Fruit fly (Drosophila melanogaster) whole organism, prepupa: ENCODE measurements around the gene msd5.

Source experiments
- Blimp-1 ChIP-seq: fragments of 200-800 bp; sonication (Bioruptor generic); optimal IDR thresholded peaks from 3 replicates; lab custom pipeline; 2017; ENCODE audit warnings: missing biosample characterization, missing genetic modification characterization, mild to moderate bottlenecking, moderate library complexity, missing genetic modification reagents
- CG10631 ChIP-seq: fragments of 200-800 bp; sonication (Bioruptor generic); optimal IDR thresholded peaks from 2 replicates; lab custom pipeline; 2016; ENCODE audit warnings: missing biosample characterization, missing genetic modification characterization
- CG10669 ChIP-seq: fragments of 200-800 bp; sonication (Bioruptor generic); optimal IDR thresholded peaks from 3 replicates; lab custom pipeline; 2018; ENCODE audit warnings: missing biosample characterization, mild to moderate bottlenecking, missing genetic modification characterization, moderate library complexity
- CG11294 ChIP-seq: fragments of 200-800 bp; sonication (Bioruptor generic); IDR thresholded peaks from 2 replicates; pipeline ENCODE4 v1.3.6; 2022; ENCODE audit warnings: missing biosample characterization, missing genetic modification characterization
- CG11762 ChIP-seq: fragments of 200-800 bp; sonication (Bioruptor generic); optimal IDR thresholded peaks from 3 replicates; lab custom pipeline; 2016; ENCODE audit warnings: missing biosample characterization, missing genetic modification characterization; ENCODE audit not compliant: insufficient read depth
- CG11902 ChIP-seq: fragments of 200-800 bp; sonication (Bioruptor generic); optimal IDR thresholded peaks from 3 replicates; lab custom pipeline; 2016; ENCODE audit warnings: missing biosample characterization, missing genetic modification characterization
- CG15336 ChIP-seq: fragments of 200-800 bp; sonication (Bioruptor generic); IDR thresholded peaks from 2 replicates; pipeline ENCODE4 v1.3.6; 2022; ENCODE audit warnings: missing biosample characterization, missing genetic modification characterization
- CG1621 ChIP-seq: fragments of 200-800 bp; sonication (Bioruptor generic); optimal IDR thresholded peaks from 3 replicates; lab custom pipeline; 2018; ENCODE audit warnings: missing biosample characterization, mild to moderate bottlenecking, missing genetic modification characterization
- CG16779 ChIP-seq: fragments of 200-800 bp; sonication (Bioruptor generic); optimal IDR thresholded peaks from 3 replicates; lab custom pipeline; 2017; ENCODE audit warnings: missing biosample characterization, mild to moderate bottlenecking, missing genetic modification characterization
- CG3032 ChIP-seq: fragments of 200-800 bp; optimal IDR thresholded peaks from 2 replicates; lab custom pipeline; 2019; ENCODE audit warnings: missing biosample characterization, mild to moderate bottlenecking, missing genetic modification characterization, moderate library complexity
- CG34406 ChIP-seq: fragments of 200-800 bp; sonication (Bioruptor generic); optimal IDR thresholded peaks from 3 replicates; lab custom pipeline; 2016; ENCODE audit warnings: missing biosample characterization, missing genetic modification characterization
- CG6163 ChIP-seq: fragments of 200-800 bp; sonication (Bioruptor generic); IDR thresholded peaks from 3 replicates; pipeline ENCODE4 v1.3.6; 2022; ENCODE audit warnings: missing biosample characterization, missing genetic modification characterization
- CG6276 ChIP-seq: fragments of 200-800 bp; sonication (Bioruptor generic); optimal IDR thresholded peaks from 2 replicates; lab custom pipeline; 2017; ENCODE audit warnings: missing biosample characterization, mild to moderate bottlenecking, missing genetic modification characterization
- CG6792 ChIP-seq: fragments of 200-800 bp; sonication (Bioruptor generic); optimal IDR thresholded peaks from 3 replicates; lab custom pipeline; 2016; ENCODE audit warnings: missing biosample characterization, missing genetic modification characterization
- CG6808 ChIP-seq: fragments of 200-800 bp; sonication (Bioruptor generic); optimal IDR thresholded peaks from 3 replicates; lab custom pipeline; 2017; ENCODE audit warnings: missing biosample characterization, missing genetic modification characterization, mild to moderate bottlenecking, moderate library complexity, missing genetic modification reagents
- CG6854 ChIP-seq: fragments of 200-800 bp; sonication (Bioruptor generic); optimal IDR thresholded peaks from 2 replicates; lab custom pipeline; 2017; ENCODE audit warnings: missing biosample characterization, mild to moderate bottlenecking, missing genetic modification characterization
- CG7368 ChIP-seq: fragments of 200-800 bp; sonication (Bioruptor generic); optimal IDR thresholded peaks from 3 replicates; lab custom pipeline; 2016; ENCODE audit warnings: missing biosample characterization, missing genetic modification characterization
- CG8119 ChIP-seq: fragments of 200-800 bp; sonication (Bioruptor generic); IDR thresholded peaks from 3 replicates; pipeline ENCODE4 v1.3.6; 2022; ENCODE audit warnings: missing biosample characterization, missing genetic modification characterization
- CG8319 ChIP-seq: fragments of 200-800 bp; sonication (Bioruptor generic); optimal IDR thresholded peaks from 3 replicates; lab custom pipeline; 2016; ENCODE audit warnings: missing biosample characterization, missing genetic modification characterization
- CG8632 ChIP-seq: fragments of 200-800 bp; sonication (Bioruptor generic); optimal IDR thresholded peaks from 3 replicates; lab custom pipeline; 2016; ENCODE audit warnings: missing biosample characterization, missing genetic modification characterization
- Eip78C ChIP-seq: fragments of 200-800 bp; sonication (Bioruptor generic); peaks from one replicate; lab custom pipeline; 2016; ENCODE audit warnings: missing biosample characterization, missing genetic modification characterization
- Ets21C ChIP-seq: fragments of 200-800 bp; sonication (Bioruptor generic); optimal IDR thresholded peaks from 3 replicates; lab custom pipeline; 2016; ENCODE audit warnings: missing biosample characterization, missing genetic modification characterization
- Ets96B ChIP-seq: fragments of 200-800 bp; optimal IDR thresholded peaks from 2 replicates; lab custom pipeline; 2019; ENCODE audit warnings: missing biosample characterization, mild to moderate bottlenecking, missing genetic modification characterization, moderate library complexity
- Hr38 ChIP-seq: sonication (Bioruptor generic); optimal IDR thresholded peaks from 2 replicates; lab custom pipeline; 2016; ENCODE audit warnings: missing biosample characterization, missing genetic modification characterization
- Hr39 ChIP-seq: fragments of 200-800 bp; sonication (Bioruptor generic); optimal IDR thresholded peaks from 2 replicates; lab custom pipeline; 2016; ENCODE audit warnings: missing biosample characterization, missing genetic modification characterization
- Hr4 ChIP-seq: fragments of 200-800 bp; sonication (Bioruptor generic); optimal IDR thresholded peaks from 3 replicates; lab custom pipeline; 2016; ENCODE audit warnings: missing biosample characterization, missing genetic modification characterization
- Lpt ChIP-seq: fragments of 200-800 bp; sonication (Bioruptor generic); optimal IDR thresholded peaks from 3 replicates; lab custom pipeline; 2016; ENCODE audit warnings: missing biosample characterization, missing genetic modification characterization
- Met ChIP-seq: fragments of 200-800 bp; sonication (Bioruptor generic); optimal IDR thresholded peaks from 3 replicates; lab custom pipeline; 2016; ENCODE audit warnings: missing biosample characterization, missing genetic modification characterization
- Smox ChIP-seq: fragments of 200-800 bp; sonication (Bioruptor generic); optimal IDR thresholded peaks from 3 replicates; lab custom pipeline; 2016; ENCODE audit warnings: missing biosample characterization, missing genetic modification characterization
- Sox102F ChIP-seq: fragments of 200-800 bp; sonication (Bioruptor generic); optimal IDR thresholded peaks from 2 replicates; lab custom pipeline; 2016; ENCODE audit warnings: missing biosample characterization, mild to moderate bottlenecking, missing genetic modification characterization
- Sox15 ChIP-seq: fragments of 200-800 bp; sonication (Bioruptor generic); optimal IDR thresholded peaks from 3 replicates; lab custom pipeline; 2016; ENCODE audit warnings: missing biosample characterization, missing genetic modification characterization
- achi ChIP-seq: fragments of 200-800 bp; sonication (Bioruptor generic); optimal IDR thresholded peaks from 3 replicates; lab custom pipeline; 2016; ENCODE audit warnings: missing biosample characterization, missing genetic modification characterization
- acj6 ChIP-seq: fragments of 200-800 bp; sonication (Bioruptor generic); optimal IDR thresholded peaks from 3 replicates; lab custom pipeline; 2016; ENCODE audit warnings: missing biosample characterization, missing genetic modification characterization
- cyc ChIP-seq: fragments of 200-800 bp; sonication (Bioruptor generic); optimal IDR thresholded peaks from 3 replicates; lab custom pipeline; 2016; ENCODE audit warnings: missing biosample characterization, missing genetic modification characterization
- dac ChIP-seq: fragments of 200-800 bp; sonication (Bioruptor generic); optimal IDR thresholded peaks from 2 replicates; lab custom pipeline; 2017; ENCODE audit warnings: missing biosample characterization, mild to moderate bottlenecking, missing genetic modification characterization
- dsx ChIP-seq: fragments of 200-800 bp; optimal IDR thresholded peaks from 3 replicates; lab custom pipeline; 2019; ENCODE audit warnings: missing biosample characterization, mild to moderate bottlenecking, missing genetic modification characterization, moderate library complexity; ENCODE audit not compliant: poor library complexity, severe bottlenecking
- eg ChIP-seq: fragments of 200-800 bp; sonication (Bioruptor generic); IDR thresholded peaks from 3 replicates; pipeline ENCODE4 v1.3.6; 2022; ENCODE audit warnings: missing biosample characterization, missing genetic modification characterization
- esn ChIP-seq: fragments of 200-800 bp; sonication (Bioruptor generic); optimal IDR thresholded peaks from 2 replicates; lab custom pipeline; 2016; ENCODE audit warnings: missing biosample characterization, mild to moderate bottlenecking, missing genetic modification characterization, moderate library complexity
- fd59A ChIP-seq: fragments of 200-800 bp; sonication (Bioruptor generic); optimal IDR thresholded peaks from 2 replicates; lab custom pipeline; 2017; ENCODE audit warnings: missing biosample characterization, mild to moderate bottlenecking, missing genetic modification characterization, missing genetic modification reagents
- pdm3 ChIP-seq: fragments of 200-800 bp; sonication (Bioruptor generic); optimal IDR thresholded peaks from 3 replicates; lab custom pipeline; 2016; ENCODE audit warnings: missing biosample characterization, missing genetic modification characterization
- spab ChIP-seq: fragments of 200-800 bp; sonication (Bioruptor generic); optimal IDR thresholded peaks from 2 replicates; lab custom pipeline; 2017; ENCODE audit warnings: missing biosample characterization, mild to moderate bottlenecking, missing genetic modification characterization, missing genetic modification reagents
- ss ChIP-seq, 2 experiments: fragments of 200-800 bp; sonication (Bioruptor generic); optimal IDR thresholded peaks; 2 replicates in 1 of 2; 3 replicates in 1 of 2; lab custom pipeline; 2017 to 2018; ENCODE audit warnings: mild to moderate bottlenecking in 2 of 2, missing biosample characterization in 2 of 2, missing genetic modification characterization in 2 of 2, moderate library complexity in 1 of 2
- svp ChIP-seq: fragments of 200-800 bp; sonication (Bioruptor generic); peaks from one replicate; lab custom pipeline; 2016; ENCODE audit warnings: missing biosample characterization, missing genetic modification characterization
- topi ChIP-seq: fragments of 200-800 bp; sonication (Bioruptor generic); optimal IDR thresholded peaks from 3 replicates; lab custom pipeline; 2016; ENCODE audit warnings: missing biosample characterization, missing genetic modification characterization
- vri ChIP-seq: fragments of 200-800 bp; sonication (Bioruptor generic); optimal IDR thresholded peaks from 3 replicates; lab custom pipeline; 2016; ENCODE audit warnings: missing biosample characterization, mild to moderate bottlenecking, missing genetic modification characterization

Gene msd5

DNA sequence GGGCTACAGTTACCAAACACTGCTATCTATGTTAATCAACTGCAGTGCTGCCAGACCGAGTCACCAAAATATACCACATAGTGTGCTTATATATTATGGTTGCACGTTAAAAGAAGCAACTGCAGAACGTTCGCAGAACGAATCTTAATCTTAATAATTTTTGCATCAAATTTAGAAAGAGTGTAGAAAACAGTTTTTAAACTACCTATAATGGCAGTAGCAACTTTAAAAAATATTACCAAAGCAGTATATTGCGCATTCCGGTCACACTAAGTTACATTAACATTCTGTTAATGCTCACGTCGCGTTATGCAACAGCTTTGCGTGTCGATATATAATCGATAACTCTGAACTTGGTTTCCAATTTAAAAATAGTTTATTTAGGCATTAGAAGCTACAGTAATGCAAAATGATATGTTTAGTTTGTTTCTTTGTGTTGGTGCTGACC lies 9.2 kb upstream of the msd5 start, which contains the start of gene indra (continued):
- TF ChIP-seq CG1621 (tag; lab: Kevin White, UChicago) (no peak), CG6163 (GFP tag; lab: Robert Waterston, UW) (peak; percentile 48; the same call in 1 of the 3 replicates), dsx (GFP tag; lab: Kevin White, UChicago) (no peak), vri (GFP tag; lab: Kevin White, UChicago) (peak; percentile 94), CG11762 (GFP tag; lab: Kevin White, UChicago) (peak; percentile 7), pdm3 (GFP tag; lab: Kevin White, UChicago) (no peak), esn (GFP tag; lab: Kevin White, UChicago) (peak; percentile 76), CG6808 (GFP tag; lab: Kevin White, UChicago) (no peak), Blimp-1 (GFP tag; lab: Kevin White, UChicago) (no peak), Ets21C (no peak), svp (GFP tag; lab: Kevin White, UChicago) (peak; percentile 70), CG16779 (tag; lab: Kevin White, UChicago) (no peak), eg (peak; percentile 48; the same call in 2 of the 3 replicates), CG8632 (GFP tag; lab: Kevin White, UChicago) (no peak), Sox102F (GFP tag; lab: Kevin White, UChicago) (no peak), cyc (GFP tag; lab: Kevin White, UChicago) (peak; percentile 66), Smox (GFP tag; lab: Kevin White, UChicago) (no peak), CG8319 (GFP tag; lab: Kevin White, UChicago) (no peak)

DNA sequence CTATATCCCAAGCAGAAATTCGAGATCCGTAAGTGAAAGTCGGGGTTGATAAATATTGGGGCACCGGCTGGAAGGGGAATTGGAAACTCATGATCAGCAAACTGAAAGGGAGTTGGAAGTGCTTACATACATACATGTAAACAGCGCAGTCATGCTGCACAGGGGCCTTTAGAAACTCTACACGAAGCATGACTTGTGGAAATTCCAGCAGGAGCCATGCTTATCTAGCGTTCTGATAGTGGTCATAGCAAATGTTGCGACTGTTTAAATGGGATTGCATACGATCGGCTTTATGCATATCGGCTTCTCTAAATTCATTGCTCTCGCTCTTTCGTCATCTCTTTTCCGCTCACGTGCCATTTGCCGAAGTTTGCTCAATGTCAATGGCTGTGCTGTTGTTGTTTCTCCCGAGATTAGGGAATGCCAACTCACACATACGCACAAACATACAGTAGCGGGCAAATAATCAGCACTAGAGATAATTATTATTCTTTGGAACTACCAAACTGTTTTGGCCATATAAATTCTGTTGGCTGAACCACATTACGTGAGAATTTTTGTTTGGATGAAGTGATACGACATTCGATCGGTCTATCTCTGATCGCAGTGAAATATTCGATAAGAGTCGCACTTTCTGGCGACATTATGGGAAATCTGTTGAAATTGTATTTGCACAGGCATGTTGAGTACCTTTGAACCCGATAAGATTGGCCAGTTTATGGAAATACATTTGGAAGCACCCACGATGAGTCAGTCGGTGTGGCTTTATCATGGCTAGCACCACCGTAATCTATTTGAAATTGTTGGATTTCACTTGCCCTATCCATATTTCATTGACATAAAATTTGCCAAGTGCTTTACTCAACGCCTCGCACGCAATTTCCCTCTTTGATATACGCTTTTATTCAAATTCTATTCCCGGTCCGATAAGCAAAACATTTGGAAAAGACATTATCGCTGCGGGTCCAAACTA lies 3.3 kb upstream of the msd5 start:
- no peak for TF ChIP-seq CG1621 (tag; lab: Kevin White, UChicago)
- TF ChIP-seq CG6163 (GFP tag; lab: Robert Waterston, UW) = peak; percentile 44; the same call in 2 of the 3 replicates
- no peak for TF ChIP-seq Ets96B (tag; lab: Kevin White, UChicago)
- no peak for TF ChIP-seq Smox (GFP tag; lab: Kevin White, UChicago)
- no peak for TF ChIP-seq CG16779 (tag; lab: Kevin White, UChicago)
- TF ChIP-seq Hr4 (GFP tag; lab: Kevin White, UChicago) = no peak
- TF ChIP-seq Sox102F (GFP tag; lab: Kevin White, UChicago) = no peak
- TF ChIP-seq CG15336 (GFP tag; lab: Robert Waterston, UW) = peak; percentile 27; the same call in 1 of the 2 replicates
- no peak for TF ChIP-seq CG6854
- TF ChIP-seq acj6 (GFP tag; lab: Kevin White, UChicago) = no peak
- no peak for TF ChIP-seq CG10631 (GFP tag; lab: Kevin White, UChicago)
- no peak for TF ChIP-seq CG6792 (GFP tag; lab: Kevin White, UChicago)
- TF ChIP-seq CG7368 (GFP tag; lab: Kevin White, UChicago) = no peak
- TF ChIP-seq Met = no peak
- no peak for TF ChIP-seq Lpt (GFP tag; lab: Kevin White, UChicago)
- no peak for TF ChIP-seq CG11294
- TF ChIP-seq achi = no peak
- no peak for TF ChIP-seq CG34406 (GFP tag; lab: Kevin White, UChicago)
- TF ChIP-seq dac (GFP tag; lab: Kevin White, UChicago) = no peak
- no peak for TF ChIP-seq spab (GFP tag; lab: Kevin White, UChicago)
- TF ChIP-seq dsx (GFP tag; lab: Kevin White, UChicago) = no peak
- no peak; the same call in 2 of the 3 replicates for TF ChIP-seq CG8119 (GFP tag; lab: Robert Waterston, UW)
- no peak for TF ChIP-seq Blimp-1 (GFP tag; lab: Kevin White, UChicago)
- no peak for TF ChIP-seq CG6276 (GFP tag; lab: Kevin White, UChicago)
- no peak for TF ChIP-seq fd59A (GFP tag; lab: Kevin White, UChicago)
- no peak for TF ChIP-seq CG11762 (GFP tag; lab: Kevin White, UChicago)
- TF ChIP-seq Eip78C (GFP tag; lab: Kevin White, UChicago) = peak; percentile 64
- no peak for TF ChIP-seq CG11902 (GFP tag; lab: Kevin White, UChicago)
- TF ChIP-seq Hr39 (GFP tag; lab: Kevin White, UChicago) = peak; percentile 14
- TF ChIP-seq CG3032 = no peak
- peak; percentile 91 for TF ChIP-seq vri (GFP tag; lab: Kevin White, UChicago)
- no peak for TF ChIP-seq Sox15 (GFP tag; lab: Kevin White, UChicago)
- TF ChIP-seq ss (GFP tag; optimal IDR thresholded peaks at IDR 0.05; lab: Kevin White, UChicago) = no peak
- peak; percentile 29 for TF ChIP-seq esn (GFP tag; lab: Kevin White, UChicago)
- no peak for TF ChIP-seq CG8319 (GFP tag; lab: Kevin White, UChicago)
- peak; percentile 23 for TF ChIP-seq topi
- TF ChIP-seq Hr38 = no peak
- TF ChIP-seq CG10669 = no peak
